Fruit fly (Drosophila melanogaster): Measurements from ENCODE around the gene CG5103.

Gene CG5103

DNA sequence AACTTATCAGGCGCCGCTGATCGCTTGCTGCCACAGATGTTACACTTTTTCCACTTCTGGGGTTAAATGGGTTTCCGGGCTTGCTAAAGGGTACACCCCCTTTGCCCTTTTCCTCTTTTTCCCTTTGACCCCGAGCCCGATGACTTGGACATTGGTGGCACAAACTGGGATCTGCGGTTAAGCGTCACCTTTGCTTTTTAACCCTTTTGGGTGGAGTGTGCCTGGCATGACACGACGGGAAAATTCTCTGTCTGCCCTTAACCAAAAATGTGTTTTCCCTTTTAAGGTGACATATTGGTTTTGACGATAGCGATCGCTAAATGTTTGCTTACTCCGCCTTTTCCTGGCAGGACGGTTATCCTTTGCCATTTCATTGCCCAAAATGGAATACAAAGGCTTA is 8.0 kb upstream of the CG5103 start:
- no peak for TF ChIP-seq CG5204 (GFP tag; optimal IDR thresholded peaks at IDR 0.05)
- no peak for TF ChIP-seq CG7045 (GFP tag; optimal IDR thresholded peaks at IDR 0.05)
- no peak for TF ChIP-seq Hr96 (GFP tag; optimal IDR thresholded peaks at IDR 0.05)
- no peak for TF ChIP-seq toe (GFP tag; optimal IDR thresholded peaks at IDR 0.05)
- no peak for TF ChIP-seq pad (GFP tag; optimal IDR thresholded peaks at IDR 0.05)
- TF ChIP-seq CG33017 (tag; optimal IDR thresholded peaks at IDR 0.05) = no peak
- no peak for TF ChIP-seq cic (GFP tag; optimal IDR thresholded peaks at IDR 0.05)
- TF ChIP-seq CG12768 (GFP tag; optimal IDR thresholded peaks at IDR 0.05) = no peak
- no peak for TF ChIP-seq CG1620 (GFP tag; optimal IDR thresholded peaks at IDR 0.05)

DNA sequence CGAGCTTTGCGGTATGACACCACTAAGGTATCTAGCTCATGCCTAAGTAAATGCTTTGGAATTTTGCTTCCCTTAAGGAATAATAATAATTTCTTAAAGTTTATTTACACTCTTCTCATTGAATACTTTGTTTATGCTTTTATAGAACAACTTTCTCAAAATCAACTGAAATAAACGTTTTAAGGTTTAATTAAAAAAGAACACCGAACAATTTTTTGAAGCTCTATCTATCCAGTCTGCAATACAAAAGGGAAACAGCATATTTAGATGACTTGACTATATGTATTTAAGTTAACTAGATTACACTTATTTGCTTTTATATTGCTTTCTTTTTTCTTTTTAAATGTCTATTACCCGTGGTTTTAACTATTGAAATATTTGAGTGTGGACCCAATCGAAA is 7.1 kb upstream of the CG5103 start, which contains the start of gene CG13700:
CG13700 (minus strand) TSS at position 101 of the 400 bp plus-strand sequence.
- TF ChIP-seq Clk (GFP tag; optimal IDR thresholded peaks at IDR 0.05) (no peak), cic (GFP tag; optimal IDR thresholded peaks at IDR 0.05) (no peak), Crg-1 (GFP tag; optimal IDR thresholded peaks at IDR 0.05) (no peak), Mnt (GFP tag; optimal IDR thresholded peaks at IDR 0.05) (no peak), CG12768 (GFP tag; optimal IDR thresholded peaks at IDR 0.05) (no peak), CG7045 (GFP tag; optimal IDR thresholded peaks at IDR 0.05) (no peak), CG11617 (GFP tag; optimal IDR thresholded peaks at IDR 0.05) (no peak), tj (GFP tag; optimal IDR thresholded peaks at IDR 0.05) (no peak), bab1 (GFP tag; optimal IDR thresholded peaks at IDR 0.05) (no peak)

DNA sequence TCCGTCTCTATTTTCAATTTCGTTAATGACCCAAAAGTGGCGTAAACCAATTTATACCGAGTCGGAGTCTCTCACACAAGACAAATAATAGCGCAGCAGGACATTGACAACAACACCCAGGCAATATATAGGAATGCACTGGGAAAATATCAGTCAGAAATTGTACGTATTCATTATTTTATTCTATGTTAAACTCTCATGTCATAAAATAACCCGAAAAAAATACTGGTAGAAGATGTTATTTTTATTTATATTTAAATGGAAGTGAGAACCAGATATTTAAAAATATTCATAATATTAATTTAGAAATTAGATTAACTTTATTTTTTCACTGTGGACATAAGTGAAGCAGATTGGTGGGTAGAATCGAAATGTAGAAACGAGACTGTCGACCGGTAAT is 3.3 kb upstream of the CG5103 start:
- TF ChIP-seq Clk (GFP tag; optimal IDR thresholded peaks at IDR 0.05) = no peak
- no peak for TF ChIP-seq Crg-1 (GFP tag; optimal IDR thresholded peaks at IDR 0.05)
- TF ChIP-seq CG1620 (GFP tag; optimal IDR thresholded peaks at IDR 0.05) = no peak
- no peak for TF ChIP-seq Mnt (GFP tag; optimal IDR thresholded peaks at IDR 0.05)

DNA sequence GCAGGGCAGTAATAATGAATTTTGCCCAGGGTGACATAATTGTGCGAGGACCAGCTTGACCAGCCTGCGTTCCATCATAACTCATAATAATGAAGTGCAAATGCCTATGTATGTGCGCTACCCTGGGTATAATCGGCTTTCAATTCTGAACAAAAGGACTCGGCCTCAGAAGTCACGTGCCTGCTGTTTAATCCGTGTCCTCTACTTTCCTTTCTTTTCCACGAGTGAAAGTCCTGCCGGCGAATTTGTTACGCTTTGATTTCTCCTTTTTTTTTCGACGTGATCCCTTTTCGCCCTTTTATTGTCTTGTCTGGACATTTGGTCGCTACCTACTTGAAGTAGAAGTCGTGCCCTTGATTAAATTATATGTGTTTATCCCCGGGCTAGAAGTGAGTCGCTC is 2.4 kb upstream of the CG5103 start:
- TF ChIP-seq CG5204 (GFP tag; optimal IDR thresholded peaks at IDR 0.05) (no peak), cic (GFP tag; optimal IDR thresholded peaks at IDR 0.05) (no peak), kay (GFP tag; ENCODE audit: borderline replicate concordance) (no peak), toe (GFP tag; optimal IDR thresholded peaks at IDR 0.05) (no peak), cnc (optimal IDR thresholded peaks at IDR 0.05) (no peak), CG12768 (GFP tag; optimal IDR thresholded peaks at IDR 0.05) (no peak), CG33017 (tag; optimal IDR thresholded peaks at IDR 0.05) (no peak)

DNA sequence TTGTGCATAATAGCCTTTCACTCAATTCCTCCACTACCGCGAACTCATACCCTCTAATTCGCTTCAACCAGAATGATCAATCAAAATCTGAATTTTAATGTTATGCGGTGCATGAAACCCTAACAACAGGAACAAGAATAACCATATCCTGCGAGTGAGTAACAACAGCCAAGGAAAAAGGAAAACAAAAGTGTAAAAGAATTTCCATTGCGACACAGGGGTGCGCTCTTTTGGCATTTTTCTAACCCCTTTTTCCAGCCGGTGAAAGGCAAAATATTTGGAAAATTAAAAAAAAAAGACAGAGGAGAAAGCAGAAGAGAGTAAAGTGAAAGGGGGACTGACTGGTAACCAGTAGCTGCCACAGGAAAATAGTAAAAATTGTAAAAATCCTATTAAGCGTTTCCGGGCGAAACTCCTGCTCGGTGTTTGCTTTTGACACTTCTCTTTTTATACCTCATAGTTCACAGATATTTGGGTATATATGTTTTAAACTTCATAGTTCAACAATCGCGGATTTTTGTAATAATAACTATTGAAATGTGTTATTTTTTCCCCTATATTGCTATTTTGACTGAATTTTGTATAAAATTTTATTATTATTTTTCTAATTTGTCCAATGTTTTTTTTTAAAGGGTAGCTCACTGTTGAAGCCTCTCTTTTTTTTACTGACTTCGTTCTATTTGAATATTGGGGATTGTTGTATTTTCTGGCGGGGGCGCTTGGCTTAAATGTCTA is 3.9 kb downstream of the CG5103 start:
- TF ChIP-seq CG12768 (GFP tag; optimal IDR thresholded peaks at IDR 0.05) (no peak), Clk (GFP tag; optimal IDR thresholded peaks at IDR 0.05) (no peak), ovo (GFP tag; optimal IDR thresholded peaks at IDR 0.05) (no peak), CG33017 (tag; optimal IDR thresholded peaks at IDR 0.05) (no peak), toe (GFP tag; optimal IDR thresholded peaks at IDR 0.05) (no peak)

DNA sequence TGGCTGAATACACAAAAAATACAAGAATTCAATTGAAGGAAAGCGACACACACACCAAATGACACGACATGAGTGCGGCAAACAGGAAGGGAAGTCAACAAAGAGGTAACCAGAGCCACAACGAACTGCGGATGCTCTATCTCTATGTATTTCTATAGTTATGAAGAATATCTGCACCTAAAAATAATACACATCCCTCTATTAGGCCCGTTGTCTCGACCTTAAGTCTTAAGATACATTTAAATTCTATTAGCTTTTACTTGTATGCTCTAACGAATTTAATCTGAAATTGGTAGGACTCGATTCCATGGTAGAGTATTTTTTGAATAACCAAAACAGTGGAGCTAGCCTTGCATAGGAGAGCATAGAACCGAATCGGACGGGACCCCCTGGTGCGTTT is 12.8 kb downstream of the CG5103 start:
- TF ChIP-seq cic (GFP tag; optimal IDR thresholded peaks at IDR 0.05) = no peak
- no peak for TF ChIP-seq CG12768 (GFP tag; optimal IDR thresholded peaks at IDR 0.05)
- TF ChIP-seq CG7045 (GFP tag; optimal IDR thresholded peaks at IDR 0.05) = no peak
- TF ChIP-seq tj (GFP tag; optimal IDR thresholded peaks at IDR 0.05) = no peak
- no peak for TF ChIP-seq ovo (GFP tag; optimal IDR thresholded peaks at IDR 0.05)
- TF ChIP-seq cnc (optimal IDR thresholded peaks at IDR 0.05) = no peak
- no peak for TF ChIP-seq Hr96 (GFP tag; optimal IDR thresholded peaks at IDR 0.05)
- TF ChIP-seq CG7101 (tag; optimal IDR thresholded peaks at IDR 0.05) = no peak
- TF ChIP-seq CG14711 (tag; optimal IDR thresholded peaks at IDR 0.05) = no peak
- TF ChIP-seq kay (GFP tag; ENCODE audit: borderline replicate concordance) = no peak
- no peak for TF ChIP-seq Crg-1 (GFP tag; optimal IDR thresholded peaks at IDR 0.05)
- TF ChIP-seq bab1 (GFP tag; optimal IDR thresholded peaks at IDR 0.05) = no peak

DNA sequence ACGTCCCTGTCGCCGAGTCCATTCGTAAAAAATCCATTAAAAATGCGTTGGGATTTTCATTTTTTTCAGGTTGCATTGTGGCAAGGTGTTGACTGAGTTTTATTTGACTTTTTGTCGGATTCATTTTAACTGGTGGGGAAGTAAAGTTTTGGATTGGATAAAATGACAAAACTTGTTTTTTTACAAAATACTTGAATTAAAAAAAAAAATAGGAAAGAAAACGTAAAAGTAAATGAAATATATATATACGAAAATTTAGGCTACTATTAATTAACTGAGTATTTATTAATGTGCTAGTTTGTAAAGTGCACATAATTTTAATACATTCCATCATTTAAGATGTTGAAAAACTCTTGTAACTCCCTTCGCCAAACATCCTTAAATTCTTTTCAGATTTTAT is 17.5 kb downstream of the CG5103 start:
- TF ChIP-seq pad (GFP tag; optimal IDR thresholded peaks at IDR 0.05) = no peak
- no peak for TF ChIP-seq CG7045 (GFP tag; optimal IDR thresholded peaks at IDR 0.05)

DNA sequence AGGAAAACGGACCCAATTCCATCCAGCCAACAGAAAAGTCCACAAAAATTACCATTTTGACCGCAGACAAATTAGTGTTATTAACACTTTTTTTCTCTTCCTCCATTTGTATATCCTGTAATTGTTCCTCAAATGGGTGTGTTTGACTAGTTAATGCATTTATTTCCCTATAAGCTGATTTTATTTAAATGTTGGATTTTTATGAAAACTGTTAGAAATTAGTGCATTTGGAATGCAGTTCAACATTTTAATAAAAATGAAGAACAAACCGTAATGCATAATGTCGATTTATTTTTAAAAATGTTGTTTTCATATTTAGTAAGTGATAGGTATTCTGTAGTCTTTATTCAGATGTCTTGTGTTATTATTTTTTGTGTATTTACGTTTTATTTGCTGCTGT is 18.2 kb downstream of the CG5103 start:
- TF ChIP-seq Hr96 (GFP tag; optimal IDR thresholded peaks at IDR 0.05) (no peak), Clk (GFP tag; optimal IDR thresholded peaks at IDR 0.05) (no peak), CG33017 (tag; optimal IDR thresholded peaks at IDR 0.05) (no peak), cic (GFP tag; optimal IDR thresholded peaks at IDR 0.05) (no peak), Crg-1 (GFP tag; optimal IDR thresholded peaks at IDR 0.05) (no peak), CG5204 (GFP tag; optimal IDR thresholded peaks at IDR 0.05) (no peak), bab1 (GFP tag; optimal IDR thresholded peaks at IDR 0.05) (no peak)

Measured in whole organism, adult.